Worm (Caenorhabditis elegans) whole organism, young adult: ENCODE data around the gene tin-9.1.

Experiments
- B0261.1 ChIP-seq: sonication (generic microtip); optimal IDR thresholded peaks from 2 replicates; lab custom pipeline; 2016; ENCODE audit warnings: mild to moderate bottlenecking, missing genetic modification characterization, moderate library complexity, missing compliant biosample characterization
- B0336.3 ChIP-seq: fragments of 200-800 bp; sonication (Bioruptor generic); IDR thresholded peaks from 2 replicates; pipeline ENCODE4 v1.3.6; 2022; ENCODE audit warnings: missing genetic modification characterization, missing compliant biosample characterization
- C17E4.6 ChIP-seq: fragments of 200-800 bp; sonication (Bioruptor generic); IDR thresholded peaks from 2 replicates; pipeline ENCODE4 v1.3.6; 2022; ENCODE audit warnings: missing genetic modification reagents, missing genetic modification characterization, missing compliant biosample characterization
- F10E7.11 ChIP-seq: sonication (generic microtip); optimal IDR thresholded peaks from 2 replicates; lab custom pipeline; 2017; ENCODE audit warnings: mild to moderate bottlenecking, missing genetic modification characterization, moderate library complexity, missing compliant biosample characterization
- F22D6.2 ChIP-seq: sonication (generic microtip); optimal IDR thresholded peaks from 2 replicates; lab custom pipeline; 2016; ENCODE audit warnings: mild to moderate bottlenecking, missing genetic modification characterization, missing compliant biosample characterization
- F37B4.10 ChIP-seq: fragments of 200-800 bp; sonication (Bioruptor generic); IDR thresholded peaks from 2 replicates; pipeline ENCODE4 v1.3.6; 2022; ENCODE audit warnings: missing genetic modification characterization, missing compliant biosample characterization
- F52B5.7 ChIP-seq: sonication (generic microtip); optimal IDR thresholded peaks from 2 replicates; lab custom pipeline; 2016; ENCODE audit warnings: mild to moderate bottlenecking, missing genetic modification characterization, missing compliant biosample characterization
- K11D2.4 ChIP-seq: fragments of 200-800 bp; sonication (Bioruptor generic); IDR thresholded peaks from 2 replicates; pipeline ENCODE4 v1.3.6; 2022; ENCODE audit warnings: missing genetic modification reagents, missing genetic modification characterization, missing compliant biosample characterization
- T07F8.4 ChIP-seq: sonication (generic microtip); optimal IDR thresholded peaks from 2 replicates; lab custom pipeline; 2016; ENCODE audit warnings: mild to moderate bottlenecking, missing genetic modification characterization, moderate library complexity, missing compliant biosample characterization
- Y67H2A.10 ChIP-seq: fragments of 200-800 bp; sonication (Bioruptor generic); conservative IDR thresholded peaks from 2 replicates; pipeline ENCODE4 v1.3.6; 2022; ENCODE audit warnings: missing genetic modification reagents, missing genetic modification characterization, missing compliant biosample characterization
- atf-7 ChIP-seq: sonication (generic microtip); optimal IDR thresholded peaks from 2 replicates; lab custom pipeline; 2017; ENCODE audit warnings: mild to moderate bottlenecking, missing genetic modification characterization, missing compliant biosample characterization
- attf-5 ChIP-seq: fragments of 200-800 bp; sonication (Bioruptor generic); optimal IDR thresholded peaks from 2 replicates; lab custom pipeline; 2018; ENCODE audit warnings: mild to moderate bottlenecking, missing genetic modification characterization, missing compliant biosample characterization
- attf-6 ChIP-seq: fragments of 200-800 bp; sonication (Bioruptor generic); IDR thresholded peaks from 2 replicates; pipeline ENCODE4 v1.3.6; 2022; ENCODE audit warnings: missing genetic modification reagents, missing genetic modification characterization, missing compliant biosample characterization
- cebp-1 ChIP-seq, 2 experiments: fragments of 200-800 bp in 1 of 2; sonication (Bioruptor generic) in 1 of 2; sonication (generic microtip) in 1 of 2; IDR thresholded peaks in 1 of 2; optimal IDR thresholded peaks in 1 of 2; 2 replicates each; pipeline versions ENCODE4 v1.3.6 to Lab custom; 2017 to 2022; ENCODE audit warnings: missing compliant biosample characterization in 2 of 2, missing genetic modification characterization in 2 of 2, mild to moderate bottlenecking in 1 of 2, missing genetic modification reagents in 1 of 2, moderate library complexity in 1 of 2
- ceh-100 ChIP-seq: fragments of 200-800 bp; sonication (Bioruptor generic); IDR thresholded peaks from 2 replicates; pipeline ENCODE4 v1.3.6; 2022; ENCODE audit warnings: missing genetic modification reagents, missing genetic modification characterization, missing compliant biosample characterization
- ceh-27 ChIP-seq: fragments of 200-800 bp; sonication (Bioruptor generic); optimal IDR thresholded peaks from 2 replicates; lab custom pipeline; 2018; ENCODE audit warnings: mild to moderate bottlenecking, missing genetic modification characterization, moderate library complexity, missing compliant biosample characterization
- ceh-79 ChIP-seq: sonication (generic microtip); optimal IDR thresholded peaks from 2 replicates; lab custom pipeline; 2017; ENCODE audit warnings: mild to moderate bottlenecking, missing genetic modification characterization, missing compliant biosample characterization
- ceh-91 ChIP-seq: fragments of 200-800 bp; sonication (Bioruptor generic); IDR thresholded peaks from 2 replicates; pipeline ENCODE4 v1.3.6; 2022; ENCODE audit warnings: missing genetic modification reagents, missing genetic modification characterization, missing compliant biosample characterization
- dpl-1 ChIP-seq: fragments of 150-350 bp; optimal IDR thresholded peaks from 2 replicates; lab custom pipeline; 2014; ENCODE audit warnings: missing biosample characterization, missing genetic modification reagents, missing genetic modification characterization
- egrh-3 ChIP-seq: fragments of 200-800 bp; sonication (Bioruptor generic); IDR thresholded peaks from 2 replicates; pipeline ENCODE4 v1.3.6; 2022; ENCODE audit warnings: missing genetic modification reagents, missing genetic modification characterization, missing compliant biosample characterization
- hsf-1 ChIP-seq: fragments of 200-800 bp; sonication (Bioruptor generic); IDR thresholded peaks from 2 replicates; pipeline ENCODE4 v1.3.6; 2022; ENCODE audit warnings: missing genetic modification reagents, missing genetic modification characterization, missing compliant biosample characterization
- lin-35 ChIP-seq, 3 experiments: fragments of 150-350 bp in 2 of 3; sonication (generic microtip) in 1 of 3; optimal IDR thresholded peaks; 2 replicates each; lab custom pipeline; 2014 to 2018; ENCODE audit warnings: missing biosample characterization in 3 of 3, missing genetic modification characterization in 3 of 3, missing genetic modification reagents in 3 of 3
- madf-10 ChIP-seq: sonication (generic microtip); optimal IDR thresholded peaks from 2 replicates; lab custom pipeline; 2016; ENCODE audit warnings: mild to moderate bottlenecking, missing genetic modification characterization, missing compliant biosample characterization
- madf-3 ChIP-seq: fragments of 200-800 bp; sonication (Bioruptor generic); IDR thresholded peaks from 2 replicates; pipeline ENCODE4 v1.3.6; 2022; ENCODE audit warnings: missing genetic modification reagents, missing genetic modification characterization, missing compliant biosample characterization
- madf-6 ChIP-seq: fragments of 200-800 bp; sonication (Bioruptor generic); IDR thresholded peaks from 2 replicates; pipeline ENCODE4 v1.3.6; 2022; ENCODE audit warnings: missing genetic modification reagents, missing genetic modification characterization, missing compliant biosample characterization
- mxl-1 ChIP-seq: sonication (generic microtip); optimal IDR thresholded peaks from 2 replicates; lab custom pipeline; 2016; ENCODE audit warnings: missing genetic modification characterization, missing compliant biosample characterization
- nfyb-1 ChIP-seq: fragments of 200-800 bp; sonication (Bioruptor generic); IDR thresholded peaks from 2 replicates; pipeline ENCODE4 v1.3.6; 2022; ENCODE audit warnings: missing genetic modification reagents, missing genetic modification characterization, missing compliant biosample characterization
- nhr-179 ChIP-seq: sonication (generic microtip); optimal IDR thresholded peaks from 2 replicates; lab custom pipeline; 2016; ENCODE audit warnings: mild to moderate bottlenecking, missing genetic modification characterization, missing compliant biosample characterization
- nhr-27 ChIP-seq: fragments of 200-800 bp; sonication (Bioruptor generic); optimal IDR thresholded peaks from 2 replicates; lab custom pipeline; 2018; ENCODE audit warnings: mild to moderate bottlenecking, missing genetic modification characterization, moderate library complexity, missing compliant biosample characterization
- nhr-80 ChIP-seq: sonication (generic microtip); optimal IDR thresholded peaks from 2 replicates; lab custom pipeline; 2016; ENCODE audit warnings: missing genetic modification characterization, missing compliant biosample characterization
- nhr-90 ChIP-seq: sonication (generic microtip); optimal IDR thresholded peaks from 2 replicates; lab custom pipeline; 2016; ENCODE audit warnings: missing genotype, mild to moderate bottlenecking, missing genetic modification characterization, missing compliant biosample characterization
- pha-4 ChIP-seq: fragments of 150-350 bp; sonication (generic microtip); optimal IDR thresholded peaks from 2 replicates; lab custom pipeline; 2014; ENCODE audit warnings: missing biosample characterization, missing genetic modification reagents, missing genetic modification characterization
- snpc-1.3 ChIP-seq: sonication (generic microtip); optimal IDR thresholded peaks from 2 replicates; lab custom pipeline; 2017; ENCODE audit warnings: missing genetic modification characterization, mild to moderate bottlenecking, missing compliant biosample characterization, antibody characterized with exemption, moderate library complexity, missing genotype, missing genetic modification reagents; ENCODE audit not compliant: insufficient read depth
- snpc-4 ChIP-seq, 5 experiments: fragments of 150-350 bp in 1 of 5; sonication (generic microtip) in 4 of 5; optimal IDR thresholded peaks; 2 replicates each; lab custom pipeline; 2014 to 2018; ENCODE audit warnings: missing genetic modification characterization in 5 of 5, missing biosample characterization in 3 of 5, antibody characterized with exemption in 2 of 5, mild to moderate bottlenecking in 2 of 5, missing compliant biosample characterization in 2 of 5, missing genotype in 2 of 5, moderate library complexity in 2 of 5, missing genetic modification reagents in 1 of 5
- tbp1 ChIP-seq: fragments of 200-800 bp; sonication (Bioruptor generic); optimal IDR thresholded peaks from 2 replicates; lab custom pipeline; 2018; ENCODE audit warnings: mild to moderate bottlenecking, missing genetic modification characterization, missing compliant biosample characterization
- tbx-9 ChIP-seq: sonication (generic microtip); optimal IDR thresholded peaks from 2 replicates; lab custom pipeline; 2016; ENCODE audit warnings: borderline replicate concordance, missing genetic modification characterization, inconsistent platforms, missing compliant biosample characterization
- ztf-18 ChIP-seq: sonication (generic microtip); optimal IDR thresholded peaks from 2 replicates; lab custom pipeline; 2016; ENCODE audit warnings: missing genotype, mild to moderate bottlenecking, missing genetic modification characterization, missing compliant biosample characterization
- ztf-25 ChIP-seq: fragments of 200-800 bp; sonication (Bioruptor generic); IDR thresholded peaks from 2 replicates; pipeline ENCODE4 v1.3.6; 2022; ENCODE audit warnings: missing genetic modification reagents, missing genetic modification characterization, missing compliant biosample characterization
- ztf-26 ChIP-seq: sonication (generic microtip); optimal IDR thresholded peaks from 2 replicates; lab custom pipeline; 2017; ENCODE audit warnings: missing genetic modification characterization, missing compliant biosample characterization
- ztf-6 ChIP-seq: fragments of 200-800 bp; sonication (Bioruptor generic); IDR thresholded peaks from 2 replicates; pipeline ENCODE4 v1.3.6; 2022; ENCODE audit warnings: missing genetic modification reagents, missing genetic modification characterization, missing compliant biosample characterization

Gene tin-9.1

ce11 chrIV:7020630-7021029 is 23.8 kb downstream of the tin-9.1 start:
- no peak for TF ChIP-seq ztf-6 (GFP tag; lab: Robert Waterston, UW)
- TF ChIP-seq snpc-4 (GFP tag; optimal IDR thresholded peaks at IDR 0.05; lab: Kevin White, UChicago), result no peak
- TF ChIP-seq snpc-4 (tag; optimal IDR thresholded peaks at IDR 0.05; lab: Kevin White, UChicago), result peak in 1 of 4 experiments; percentile 4
- no peak for TF ChIP-seq nfyb-1
- TF ChIP-seq ztf-26 (tag; lab: Kevin White, UChicago), result peak; percentile 19
- no peak for TF ChIP-seq F37B4.10 (GFP tag; lab: Robert Waterston, UW)
- TF ChIP-seq hsf-1 (GFP tag; lab: Robert Waterston, UW), result no peak
- no peak for TF ChIP-seq mxl-1
- TF ChIP-seq lin-35 (GFP tag; optimal IDR thresholded peaks at IDR 0.05; lab: Kevin White, UChicago), result no peak
- no peak for TF ChIP-seq madf-10 (tag; lab: Kevin White, UChicago)
- TF ChIP-seq ceh-79, result no peak
- no peak for TF ChIP-seq B0261.1 (tag; lab: Kevin White, UChicago)
- no peak for TF ChIP-seq Y67H2A.10 (GFP tag; lab: Robert Waterston, UW)
- TF ChIP-seq nhr-80 (tag; lab: Kevin White, UChicago), result peak; percentile 78
- TF ChIP-seq ceh-100 (GFP tag; lab: Robert Waterston, UW), result no peak
- no peak for TF ChIP-seq F22D6.2
- no peak for TF ChIP-seq nhr-179
- TF ChIP-seq ztf-18, result no peak
- TF ChIP-seq ceh-91 (GFP tag; lab: Robert Waterston, UW), result no peak
- TF ChIP-seq F10E7.11 (tag; lab: Kevin White, UChicago), result no peak
- TF ChIP-seq attf-6, result no peak
- no peak for TF ChIP-seq madf-6 (GFP tag; lab: Robert Waterston, UW)
- TF ChIP-seq madf-3 (GFP tag; lab: Robert Waterston, UW), result no peak
- peak; percentile 42 for TF ChIP-seq pha-4 (tag; lab: Kevin White, UChicago)
- TF ChIP-seq tbp1 (GFP tag; lab: Kevin White, UChicago), result peak; percentile 5
- peak; percentile 9 for TF ChIP-seq atf-7 (tag; lab: Kevin White, UChicago)
- peak; percentile 38 for TF ChIP-seq attf-5 (GFP tag; lab: Kevin White, UChicago)
- no peak for TF ChIP-seq K11D2.4 (GFP tag; lab: Robert Waterston, UW)
- TF ChIP-seq C17E4.6 (GFP tag; lab: Robert Waterston, UW), result no peak
- TF ChIP-seq F52B5.7 (tag; lab: Kevin White, UChicago), result no peak
- 0 out of 2 replicates have a peak, but pooled peaks have one; percentile 15 for TF ChIP-seq cebp-1 (GFP tag; IDR thresholded peaks at IDR 0.05; lab: Robert Waterston, UW)
- peak; percentile 50 for TF ChIP-seq cebp-1 (tag; optimal IDR thresholded peaks at IDR 0.05; lab: Kevin White, UChicago)
- no peak for TF ChIP-seq ztf-25 (GFP tag; lab: Robert Waterston, UW)

- no peak for TF ChIP-seq nhr-27
- peak; percentile 9 for TF ChIP-seq ceh-27 (GFP tag; lab: Kevin White, UChicago)
Observed at ce11 chrIV:7018623-7019022, 25.8 kb downstream of the tin-9.1 start.

DNA sequence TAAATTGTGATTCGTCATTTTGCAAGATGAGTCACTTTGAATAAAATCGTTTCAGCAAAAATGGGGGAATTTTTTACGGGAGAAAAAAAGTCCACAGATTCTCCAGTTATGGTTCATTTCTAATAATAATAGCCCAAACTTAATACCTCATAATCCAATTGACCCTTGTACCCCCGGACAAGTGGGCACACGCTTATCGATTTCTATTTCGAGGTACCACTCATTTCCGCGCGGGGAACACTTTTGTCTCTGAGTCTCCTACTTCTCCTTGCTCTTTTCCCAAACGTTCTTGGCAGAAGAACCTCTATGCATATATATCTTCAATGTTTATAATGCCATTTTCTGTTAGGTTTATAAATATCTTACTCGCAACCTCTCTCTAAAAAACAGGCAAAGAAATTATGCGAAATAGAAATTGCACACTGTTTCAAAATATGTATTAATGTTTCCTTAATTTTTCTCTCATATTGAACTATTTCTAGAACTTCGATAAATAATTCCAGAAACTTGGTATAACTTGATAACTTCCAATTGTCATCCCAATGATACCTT is 27.2 kb downstream of the tin-9.1 start, which contains the start of gene gldi-4:
Gene gldi-4 (plus strand): TSS at position 502 of the 552 bp plus-strand sequence.
- TF ChIP-seq dpl-1 (GFP tag; lab: Kevin White, UChicago), result no peak
- no peak for TF ChIP-seq snpc-1.3
- no peak for TF ChIP-seq Y67H2A.10 (GFP tag; lab: Robert Waterston, UW)
- no peak for TF ChIP-seq B0336.3 (GFP tag; lab: Robert Waterston, UW)
- TF ChIP-seq nhr-90 (tag; lab: Kevin White, UChicago), result no peak
- no peak for TF ChIP-seq egrh-3
- no peak for TF ChIP-seq tbx-9 (tag; lab: Kevin White, UChicago)
- no peak for TF ChIP-seq T07F8.4 (tag; lab: Kevin White, UChicago)
- no peak for TF ChIP-seq F10E7.11 (tag; lab: Kevin White, UChicago)
